Fruit fly (Drosophila melanogaster) whole organism, prepupa: ENCODE measurements around the gene Arp6.

ENCODE experiments used
- CG6163 ChIP-seq: fragments of 200-800 bp; sonication (Bioruptor generic); IDR thresholded peaks from 3 replicates; pipeline ENCODE4 v1.3.6; 2022; ENCODE audit warnings: missing biosample characterization, missing genetic modification characterization
- Eip78C ChIP-seq: fragments of 200-800 bp; sonication (Bioruptor generic); peaks from one replicate; lab custom pipeline; 2016; ENCODE audit warnings: missing biosample characterization, missing genetic modification characterization
- lz ChIP-seq: fragments of 200-800 bp; sonication (Bioruptor generic); optimal IDR thresholded peaks from 3 replicates; lab custom pipeline; 2016; ENCODE audit warnings: missing biosample characterization, missing genetic modification characterization
- vri ChIP-seq: fragments of 200-800 bp; sonication (Bioruptor generic); optimal IDR thresholded peaks from 3 replicates; lab custom pipeline; 2016; ENCODE audit warnings: missing biosample characterization, mild to moderate bottlenecking, missing genetic modification characterization

- TF ChIP-seq CG6163 (GFP tag; lab: Robert Waterston, UW) (no peak), Eip78C (GFP tag; lab: Kevin White, UChicago) (no peak), lz (GFP tag; lab: Kevin White, UChicago) (no peak), vri (no peak)
These were observed 41.9 kb upstream of the Arp6 start, which contains the start of gene CG43673 for dm6 chrX:15778846-15779245.
